Fruit fly (Drosophila melanogaster) whole organism, pupa: ENCODE data around the gene CG14294.
A peak's percentile ranks its signal among the peaks of the same experiment; 100 is the strongest.

Source experiments
- CG12605 ChIP-seq: fragments of 200-800 bp; sonication (Bioruptor generic); IDR thresholded peaks from 2 replicates; pipeline ENCODE4 v1.3.6; 2022; ENCODE audit warnings: missing biosample characterization, missing genetic modification characterization
- CG14655 ChIP-seq: fragments of 200-800 bp; sonication (Bioruptor generic); optimal IDR thresholded peaks from 3 replicates; lab custom pipeline; 2017; ENCODE audit warnings: mild to moderate bottlenecking, missing biosample characterization, missing genetic modification reagents, missing genetic modification characterization
- CG15710 ChIP-seq: fragments of 200-800 bp; sonication (Bioruptor generic); optimal IDR thresholded peaks from 2 replicates; lab custom pipeline; 2018; ENCODE audit warnings: missing biosample characterization, mild to moderate bottlenecking, missing genetic modification characterization, moderate library complexity
- CG32121 ChIP-seq: fragments of 200-800 bp; sonication (Bioruptor generic); IDR thresholded peaks from 2 replicates; pipeline ENCODE4 v1.3.6; 2022; ENCODE audit warnings: missing biosample characterization, missing genetic modification characterization
- CG4496 ChIP-seq: fragments of 200-800 bp; sonication (Bioruptor generic); IDR thresholded peaks from 3 replicates; pipeline ENCODE4 v1.3.6; 2022; ENCODE audit warnings: missing biosample characterization, missing genetic modification characterization
- CG8159 ChIP-seq: fragments of 200-800 bp; sonication (Bioruptor generic); optimal IDR thresholded peaks from 3 replicates; lab custom pipeline; 2018; ENCODE audit warnings: missing biosample characterization, mild to moderate bottlenecking, missing genetic modification characterization, moderate library complexity
- D1 ChIP-seq: fragments of 200-800 bp; sonication (Bioruptor generic); optimal IDR thresholded peaks from 2 replicates; lab custom pipeline; 2018; ENCODE audit warnings: missing biosample characterization, mild to moderate bottlenecking, missing genetic modification characterization, moderate library complexity
- Ets98B ChIP-seq: fragments of 200-800 bp; sonication (Bioruptor generic); IDR thresholded peaks from 2 replicates; pipeline ENCODE4 v1.3.6; 2022; ENCODE audit warnings: missing biosample characterization, missing genetic modification characterization
- rn ChIP-seq: fragments of 200-800 bp; sonication (Bioruptor generic); IDR thresholded peaks from 2 replicates; pipeline ENCODE4 v1.3.6; 2022; ENCODE audit warnings: missing biosample characterization, missing genetic modification characterization

dm6 chr3R:18928918-18929705, 27.0 kb upstream of the CG14294 start, which contains the start of gene CG42613:
- TF ChIP-seq CG8159: peak; percentile 2
- TF ChIP-seq D1: no peak
- peak; percentile 28; the same call in 1 of the 2 replicates for TF ChIP-seq rn (GFP tag; lab: Robert Waterston, UW)
- TF ChIP-seq CG32121 (GFP tag; lab: Robert Waterston, UW): no peak
- no peak for TF ChIP-seq CG15710 (tag; lab: Kevin White, UChicago)
- TF ChIP-seq Ets98B (GFP tag; lab: Robert Waterston, UW): peak; percentile 44; the same call in 1 of the 2 replicates
- peak; percentile 16; the same call in 1 of the 2 replicates for TF ChIP-seq CG12605 (GFP tag; lab: Robert Waterston, UW)
- TF ChIP-seq CG14655 (GFP tag; lab: Kevin White, UChicago): peak; percentile 33
- peak; percentile 82 for TF ChIP-seq CG4496 (GFP tag; lab: Robert Waterston, UW)
